Fruit fly (Drosophila melanogaster) whole organism, prepupa: ENCODE results near the gene CG17734.

Experiments
- CG11762 ChIP-seq: fragments of 200-800 bp; sonication (Bioruptor generic); optimal IDR thresholded peaks from 3 replicates; lab custom pipeline; 2016; ENCODE audit warnings: missing biosample characterization, missing genetic modification characterization; ENCODE audit not compliant: insufficient read depth
- CG6854 ChIP-seq: fragments of 200-800 bp; sonication (Bioruptor generic); optimal IDR thresholded peaks from 2 replicates; lab custom pipeline; 2017; ENCODE audit warnings: missing biosample characterization, mild to moderate bottlenecking, missing genetic modification characterization
- Gug ChIP-seq: fragments of 200-800 bp; sonication (Bioruptor generic); IDR thresholded peaks from 2 replicates; pipeline ENCODE4 v1.3.6; 2022; ENCODE audit warnings: missing biosample characterization, missing genetic modification characterization
- Hr38 ChIP-seq: sonication (Bioruptor generic); optimal IDR thresholded peaks from 2 replicates; lab custom pipeline; 2016; ENCODE audit warnings: missing biosample characterization, missing genetic modification characterization
- Met ChIP-seq: fragments of 200-800 bp; sonication (Bioruptor generic); optimal IDR thresholded peaks from 3 replicates; lab custom pipeline; 2016; ENCODE audit warnings: missing biosample characterization, missing genetic modification characterization
- cyc ChIP-seq: fragments of 200-800 bp; sonication (Bioruptor generic); optimal IDR thresholded peaks from 3 replicates; lab custom pipeline; 2016; ENCODE audit warnings: missing biosample characterization, missing genetic modification characterization
- fd85E ChIP-seq: fragments of 200-800 bp; sonication (Bioruptor generic); optimal IDR thresholded peaks from 3 replicates; lab custom pipeline; 2016; ENCODE audit warnings: missing biosample characterization, missing genetic modification characterization
- fkh ChIP-seq: fragments of 200-800 bp; sonication (Bioruptor generic); optimal IDR thresholded peaks from 3 replicates; lab custom pipeline; 2017; ENCODE audit warnings: missing biosample characterization, mild to moderate bottlenecking, missing genetic modification characterization, moderate library complexity

DNA sequence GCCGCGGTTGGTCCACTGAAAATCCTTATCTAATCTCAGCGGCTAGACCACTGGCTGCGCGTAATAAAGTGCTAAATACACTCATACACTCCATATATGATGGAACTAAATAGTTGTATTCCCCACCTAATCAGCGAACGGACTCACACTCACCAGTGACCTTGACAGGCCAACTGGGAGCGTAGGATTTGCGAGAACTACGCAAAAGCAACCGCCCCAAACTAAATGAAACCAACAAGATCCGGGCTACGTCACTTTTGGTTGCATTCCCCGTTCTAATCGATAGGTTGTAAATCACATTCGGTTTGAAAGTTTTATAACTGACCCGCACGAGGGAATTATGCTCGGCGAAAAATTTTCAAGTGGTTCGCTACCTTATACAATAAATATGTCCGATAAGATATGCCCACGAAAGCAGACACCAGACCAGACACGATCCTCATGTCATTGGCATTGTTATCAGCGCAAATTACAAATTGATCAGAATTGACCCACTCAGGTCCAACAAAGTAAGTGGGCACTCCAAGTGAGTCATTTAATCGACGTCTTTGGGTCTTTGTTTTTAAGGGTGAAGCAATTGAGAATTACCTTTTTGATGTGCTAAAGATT, 44.5 kb downstream of the CG17734 start:
- TF ChIP-seq Hr38 (no peak), Met (GFP tag; lab: Kevin White, UChicago) (no peak), fkh (no peak), fd85E (GFP tag; lab: Kevin White, UChicago) (no peak), CG11762 (GFP tag; lab: Kevin White, UChicago) (no peak), CG6854 (no peak), Gug (GFP tag; lab: Robert Waterston, UW) (no peak), cyc (no peak)
